Worm (Caenorhabditis elegans) whole organism, L4 larva: ENCODE measurements around the gene C06E7.4.
A peak's percentile ranks its signal among the peaks of the same experiment; 100 is the strongest.

Source experiments
- F10B5.3 ChIP-seq: sonication (generic microtip); optimal IDR thresholded peaks from 2 replicates; lab custom pipeline; 2016; ENCODE audit warnings: mild to moderate bottlenecking, missing genetic modification characterization, missing compliant biosample characterization
- F26F4.8 ChIP-seq: fragments of 200-800 bp; sonication (Bioruptor generic); conservative IDR thresholded peaks from 2 replicates; pipeline ENCODE4 v1.3.6; 2022; ENCODE audit warnings: missing genetic modification characterization, missing compliant biosample characterization
- F37D6.2 ChIP-seq: sonication (generic microtip); optimal IDR thresholded peaks from 2 replicates; lab custom pipeline; 2016; ENCODE audit warnings: mild to moderate bottlenecking, missing genetic modification characterization, missing compliant biosample characterization
- R02D3.7 ChIP-seq: fragments of 150-350 bp; sonication (generic microtip); optimal IDR thresholded peaks from 3 replicates; lab custom pipeline; 2014; ENCODE audit warnings: missing biosample characterization, missing genetic modification characterization
- T20F7.1 ChIP-seq: fragments of 200-800 bp; sonication (Bioruptor generic); optimal IDR thresholded peaks from 2 replicates; lab custom pipeline; 2018; ENCODE audit warnings: mild to moderate bottlenecking, missing genetic modification characterization, missing compliant biosample characterization
- Y48G9A.11 ChIP-seq: fragments of 200-800 bp; sonication (Bioruptor generic); IDR thresholded peaks from 2 replicates; pipeline ENCODE4 v1.3.6; 2022; ENCODE audit warnings: missing genetic modification reagents, missing genetic modification characterization, missing compliant biosample characterization
- aha-1 ChIP-seq: fragments of 150-350 bp; peaks from one replicate; lab custom pipeline; 2014; ENCODE audit warnings: missing biosample characterization, missing genetic modification characterization
- arid-1 ChIP-seq: fragments of 200-800 bp; sonication (Bioruptor generic); conservative IDR thresholded peaks from 2 replicates; pipeline ENCODE4 v1.3.6; 2022; ENCODE audit warnings: missing genetic modification reagents, missing genetic modification characterization, missing compliant biosample characterization
- ceh-82 ChIP-seq: sonication (generic microtip); optimal IDR thresholded peaks from 2 replicates; lab custom pipeline; 2017; ENCODE audit warnings: missing biosample characterization, missing genetic modification characterization
- cey-2 ChIP-seq: sonication (generic microtip); optimal IDR thresholded peaks from 3 replicates; lab custom pipeline; 2017; ENCODE audit warnings: missing genetic modification characterization, mild to moderate bottlenecking, missing compliant biosample characterization, antibody characterized with exemption, borderline replicate concordance; ENCODE audit not compliant: insufficient read depth
- dmd-6 ChIP-seq: fragments of 200-800 bp; sonication (Bioruptor generic); IDR thresholded peaks from 2 replicates; pipeline ENCODE4 v1.3.6; 2022; ENCODE audit warnings: missing genetic modification reagents, missing genetic modification characterization, missing compliant biosample characterization
- dmd-8 ChIP-seq: fragments of 200-800 bp; sonication (Bioruptor generic); IDR thresholded peaks from 2 replicates; pipeline ENCODE4 v1.3.6; 2022; ENCODE audit warnings: missing genetic modification characterization, missing compliant biosample characterization
- dmd-9 ChIP-seq: fragments of 200-800 bp; sonication (Bioruptor generic); IDR thresholded peaks from 2 replicates; pipeline ENCODE4 v1.3.6; 2022; ENCODE audit warnings: missing genetic modification reagents, missing genetic modification characterization, missing compliant biosample characterization
- dve-1 ChIP-seq: sonication (generic microtip); optimal IDR thresholded peaks from 2 replicates; lab custom pipeline; 2017; ENCODE audit warnings: antibody characterized with exemption, mild to moderate bottlenecking, missing genetic modification characterization, missing compliant biosample characterization; ENCODE audit not compliant: insufficient read depth
- gei-8 ChIP-seq: fragments of 200-800 bp; sonication (Bioruptor generic); optimal IDR thresholded peaks from 2 replicates; lab custom pipeline; 2018; ENCODE audit warnings: mild to moderate bottlenecking, missing genetic modification characterization, missing compliant biosample characterization
- hif-1 ChIP-seq, 2 experiments: sonication (generic microtip); optimal IDR thresholded peaks; 2 replicates each; lab custom pipeline; 2016 to 2017; ENCODE audit warnings: missing compliant biosample characterization in 2 of 2, missing genetic modification characterization in 2 of 2, missing genetic modification reagents in 2 of 2, missing genotype in 2 of 2, mild to moderate bottlenecking in 1 of 2
- hlh-11 ChIP-seq: fragments of 200-800 bp; sonication (Bioruptor generic); optimal IDR thresholded peaks from 2 replicates; lab custom pipeline; 2018; ENCODE audit warnings: mild to moderate bottlenecking, missing genetic modification characterization, missing compliant biosample characterization
- hlh-30 ChIP-seq: sonication (generic microtip); optimal IDR thresholded peaks from 2 replicates; lab custom pipeline; 2017; ENCODE audit warnings: antibody characterized with exemption, mild to moderate bottlenecking, missing genetic modification characterization, missing compliant biosample characterization; ENCODE audit not compliant: insufficient read depth
- hmg-1.1 ChIP-seq: fragments of 200-800 bp; sonication (Bioruptor generic); IDR thresholded peaks from 2 replicates; pipeline ENCODE4 v1.3.6; 2022; ENCODE audit warnings: missing genetic modification reagents, missing genetic modification characterization, missing compliant biosample characterization
- jun-1 ChIP-seq: fragments of 150-350 bp; optimal IDR thresholded peaks from 2 replicates; lab custom pipeline; 2014; ENCODE audit warnings: missing biosample characterization, missing genetic modification reagents, missing genetic modification characterization
- lin-1 ChIP-seq: fragments of 200-800 bp; sonication (Bioruptor generic); IDR thresholded peaks from 2 replicates; pipeline ENCODE4 v1.3.6; 2022; ENCODE audit warnings: missing genetic modification reagents, missing genetic modification characterization, missing compliant biosample characterization
- lin-13 ChIP-seq: fragments of 150-350 bp; optimal IDR thresholded peaks from 2 replicates; lab custom pipeline; 2014; ENCODE audit warnings: missing biosample characterization, missing genetic modification reagents, missing genetic modification characterization
- lin-15B ChIP-seq: fragments of 150-350 bp; sonication (generic microtip); optimal IDR thresholded peaks from 3 replicates; lab custom pipeline; 2014; ENCODE audit warnings: missing biosample characterization, missing genetic modification characterization
- lsy-2 ChIP-seq, 2 experiments: fragments of 150-350 bp in 1 of 2; sonication (generic microtip) in 1 of 2; optimal IDR thresholded peaks; 2 replicates each; lab custom pipeline; 2014 to 2017; ENCODE audit warnings: missing biosample characterization in 2 of 2, missing genetic modification characterization in 2 of 2
- madf-5 ChIP-seq, 2 experiments: fragments of 200-800 bp; sonication (Bioruptor generic); IDR thresholded peaks; 2 replicates each; pipeline ENCODE4 v1.3.6; 2022; ENCODE audit warnings: missing compliant biosample characterization in 2 of 2, missing genetic modification characterization in 2 of 2
- mdl-1 ChIP-seq, 2 experiments: fragments of 150-350 bp in 1 of 2; sonication (generic microtip) in 1 of 2; optimal IDR thresholded peaks; 2 replicates each; lab custom pipeline; 2014 to 2017; ENCODE audit warnings: missing biosample characterization in 2 of 2, missing genetic modification characterization in 2 of 2
- mep-1 ChIP-seq: fragments of 150-350 bp; sonication (generic microtip); optimal IDR thresholded peaks from 3 replicates; lab custom pipeline; 2014; ENCODE audit warnings: missing biosample characterization, missing genetic modification characterization
- mes-2 ChIP-seq: sonication (generic microtip); optimal IDR thresholded peaks from 2 replicates; lab custom pipeline; 2016; ENCODE audit warnings: missing genotype, mild to moderate bottlenecking, missing genetic modification characterization, missing compliant biosample characterization; ENCODE audit not compliant: poor library complexity, severe bottlenecking
- mxl-3 ChIP-seq: fragments of 200-800 bp; sonication (Bioruptor generic); optimal IDR thresholded peaks from 2 replicates; lab custom pipeline; 2018; ENCODE audit warnings: mild to moderate bottlenecking, missing genetic modification characterization, missing compliant biosample characterization
- nhr-10 ChIP-seq: fragments of 150-350 bp; optimal IDR thresholded peaks from 2 replicates; lab custom pipeline; 2014; ENCODE audit warnings: missing biosample characterization, missing genetic modification characterization
- nhr-102 ChIP-seq: sonication (generic microtip); optimal IDR thresholded peaks from 2 replicates; lab custom pipeline; 2016; ENCODE audit warnings: mild to moderate bottlenecking, missing genetic modification characterization, moderate library complexity, missing compliant biosample characterization
- nhr-25 ChIP-seq: sonication (generic microtip); optimal IDR thresholded peaks from 2 replicates; lab custom pipeline; 2017; ENCODE audit warnings: missing genetic modification characterization, mild to moderate bottlenecking, missing compliant biosample characterization, antibody characterized with exemption, moderate library complexity, borderline replicate concordance; ENCODE audit not compliant: insufficient read depth
- nhr-28 ChIP-seq: fragments of 150-350 bp; optimal IDR thresholded peaks from 2 replicates; lab custom pipeline; 2014; ENCODE audit warnings: missing biosample characterization, missing genetic modification characterization
- nhr-48 ChIP-seq: sonication (generic microtip); optimal IDR thresholded peaks from 2 replicates; lab custom pipeline; 2016; ENCODE audit warnings: mild to moderate bottlenecking, missing genetic modification characterization, missing compliant biosample characterization
- nhr-77 ChIP-seq: fragments of 150-350 bp; optimal IDR thresholded peaks from 2 replicates; lab custom pipeline; 2014; ENCODE audit warnings: missing biosample characterization, missing genetic modification characterization
- pha-4 ChIP-seq, 2 experiments: fragments of 150-350 bp in 1 of 2; fragments of 200-800 bp in 1 of 2; sonication (Bioruptor generic) in 1 of 2; IDR thresholded peaks in 1 of 2; optimal IDR thresholded peaks in 1 of 2; 2 replicates each; pipeline versions ENCODE4 v1.3.6 to Lab custom; 2014 to 2022; ENCODE audit warnings: missing genetic modification characterization in 2 of 2, missing genetic modification reagents in 2 of 2, missing biosample characterization in 1 of 2, missing compliant biosample characterization in 1 of 2
- rbr-2 ChIP-seq: sonication (generic microtip); optimal IDR thresholded peaks from 2 replicates; lab custom pipeline; 2016; ENCODE audit warnings: missing genotype, missing genetic modification characterization, missing compliant biosample characterization
- saeg-2 ChIP-seq: fragments of 200-800 bp; sonication (Bioruptor generic); IDR thresholded peaks from 2 replicates; pipeline ENCODE4 v1.3.6; 2022; ENCODE audit warnings: missing genetic modification reagents, missing genetic modification characterization, missing compliant biosample characterization
- sdz-12 ChIP-seq: fragments of 200-800 bp; sonication (Bioruptor generic); optimal IDR thresholded peaks from 2 replicates; lab custom pipeline; 2018; ENCODE audit warnings: mild to moderate bottlenecking, missing genetic modification characterization, missing compliant biosample characterization
- skn-1 ChIP-seq: fragments of 150-350 bp; optimal IDR thresholded peaks from 2 replicates; lab custom pipeline; 2014; ENCODE audit warnings: missing biosample characterization, missing genetic modification characterization
- snpc-1.2 ChIP-seq: fragments of 200-800 bp; sonication (Bioruptor generic); IDR thresholded peaks from 2 replicates; pipeline ENCODE4 v1.3.6; 2022; ENCODE audit warnings: missing genetic modification reagents, missing genetic modification characterization, missing compliant biosample characterization
- snpc-4 ChIP-seq: fragments of 150-350 bp; optimal IDR thresholded peaks from 2 replicates; lab custom pipeline; 2014; ENCODE audit warnings: missing biosample characterization, missing genetic modification characterization
- spr-1 ChIP-seq: sonication (generic microtip); optimal IDR thresholded peaks from 2 replicates; lab custom pipeline; 2016; ENCODE audit warnings: mild to moderate bottlenecking, missing genetic modification characterization, missing compliant biosample characterization
- tra-1 ChIP-seq: fragments of 200-800 bp; sonication (Bioruptor generic); IDR thresholded peaks from 2 replicates; pipeline ENCODE4 v1.3.6; 2022; ENCODE audit warnings: missing genetic modification reagents, missing genetic modification characterization, missing compliant biosample characterization
- zag-1 ChIP-seq: fragments of 150-350 bp; optimal IDR thresholded peaks from 2 replicates; lab custom pipeline; 2014; ENCODE audit warnings: missing biosample characterization, missing genetic modification characterization
- zfp-3 ChIP-seq: fragments of 200-800 bp; sonication (Bioruptor generic); conservative IDR thresholded peaks from 2 replicates; pipeline ENCODE4 v1.3.6; 2022; ENCODE audit warnings: missing genetic modification reagents, missing genetic modification characterization, missing compliant biosample characterization
- ztf-11 ChIP-seq: fragments of 150-350 bp; optimal IDR thresholded peaks from 2 replicates; lab custom pipeline; 2014; ENCODE audit warnings: missing biosample characterization, missing genetic modification characterization

Gene C06E7.4

ce11 chrIV:5806348-5806747 lies 53.4 kb downstream of the C06E7.4 start:
- TF ChIP-seq jun-1 (tag; lab: Kevin White, UChicago) (no peak), nhr-25 (no peak), zfp-3 (no peak), F10B5.3 (tag; lab: Kevin White, UChicago) (no peak), nhr-102 (tag; lab: Kevin White, UChicago) (no peak), tra-1 (GFP tag; lab: Robert Waterston, UW) (no peak), spr-1 (tag; lab: Kevin White, UChicago) (no peak), R02D3.7 (tag; lab: Kevin White, UChicago) (no peak), zag-1 (tag; lab: Kevin White, UChicago) (no peak), dve-1 (no peak), hlh-11 (tag; lab: Kevin White, UChicago) (no peak), snpc-1.2 (GFP tag; lab: Robert Waterston, UW) (no peak), hmg-1.1 (no peak), saeg-2 (GFP tag; lab: Robert Waterston, UW) (no peak), lin-13 (GFP tag; lab: Kevin White, UChicago) (no peak), dmd-8 (GFP tag; lab: Robert Waterston, UW) (no peak), gei-8 (GFP tag; lab: Kevin White, UChicago) (no peak), hif-1 (tag; optimal IDR thresholded peaks at IDR 0.05; lab: Kevin White, UChicago) (no peak), nhr-77 (no peak)
- TF ChIP-seq, all 104 proteins: peak for 0

ce11 chrIV:5805477-5805876 lies 54.3 kb downstream of the C06E7.4 start:
- TF ChIP-seq dmd-8 (GFP tag; lab: Robert Waterston, UW), result no peak
- TF ChIP-seq hif-1 (tag; optimal IDR thresholded peaks at IDR 0.05; lab: Kevin White, UChicago), result peak in 1 of 2 experiments; percentile 39
- TF ChIP-seq dmd-6, result no peak
- no peak for TF ChIP-seq Y48G9A.11
- no peak for TF ChIP-seq F26F4.8
- no peak for TF ChIP-seq nhr-28
- TF ChIP-seq rbr-2, result peak; percentile 57
- TF ChIP-seq nhr-102 (tag; lab: Kevin White, UChicago), result no peak
- TF ChIP-seq snpc-1.2 (GFP tag; lab: Robert Waterston, UW), result no peak
- TF ChIP-seq F37D6.2 (tag; lab: Kevin White, UChicago), result peak; percentile 17
- peak; percentile 76 to 94 for TF ChIP-seq lsy-2 (tag; optimal IDR thresholded peaks at IDR 0.05; lab: Kevin White, UChicago)
- TF ChIP-seq hlh-11 (tag; lab: Kevin White, UChicago), result no peak
- no peak for TF ChIP-seq ceh-82 (tag; lab: Kevin White, UChicago)
- no peak for TF ChIP-seq zag-1 (tag; lab: Kevin White, UChicago)
- no peak for TF ChIP-seq pha-4 (GFP tag; IDR thresholded peaks at IDR 0.05; lab: Robert Waterston, UW)
- TF ChIP-seq pha-4 (tag; optimal IDR thresholded peaks at IDR 0.05; lab: Kevin White, UChicago), result no peak
- TF ChIP-seq lin-15B (tag; lab: Kevin White, UChicago), result no peak
- TF ChIP-seq snpc-4 (tag; lab: Kevin White, UChicago), result no peak
- no peak for TF ChIP-seq dmd-9 (GFP tag; lab: Robert Waterston, UW)
- TF ChIP-seq skn-1, result no peak
- peak; percentile 41 for TF ChIP-seq hlh-30 (tag; lab: Kevin White, UChicago)
- no peak for TF ChIP-seq madf-5 (GFP tag; IDR thresholded peaks at IDR 0.05; lab: Robert Waterston, UW)
- no peak for TF ChIP-seq gei-8 (GFP tag; lab: Kevin White, UChicago)
- TF ChIP-seq R02D3.7 (tag; lab: Kevin White, UChicago), result no peak
- peak in 1 of 2 experiments; percentile 17 for TF ChIP-seq mdl-1 (tag; optimal IDR thresholded peaks at IDR 0.05; lab: Kevin White, UChicago)
- no peak for TF ChIP-seq spr-1 (tag; lab: Kevin White, UChicago)
- TF ChIP-seq hmg-1.1, result peak; percentile 57
- TF ChIP-seq arid-1 (GFP tag; lab: Robert Waterston, UW), result no peak
- TF ChIP-seq mes-2, result no peak
- no peak for TF ChIP-seq jun-1 (tag; lab: Kevin White, UChicago)
- no peak for TF ChIP-seq cey-2 (tag; lab: Kevin White, UChicago)
- no peak for TF ChIP-seq nhr-48 (tag; lab: Kevin White, UChicago)
- TF ChIP-seq mxl-3 (GFP tag; lab: Kevin White, UChicago), result no peak
- no peak for TF ChIP-seq ztf-11 (tag; lab: Kevin White, UChicago)
- no peak for TF ChIP-seq sdz-12 (GFP tag; lab: Kevin White, UChicago)
- TF ChIP-seq mep-1, result peak; percentile 25
- TF ChIP-seq T20F7.1 (GFP tag; lab: Kevin White, UChicago), result no peak
- peak; percentile 95 for TF ChIP-seq aha-1
- TF ChIP-seq F10B5.3 (tag; lab: Kevin White, UChicago), result no peak
- no peak for TF ChIP-seq lin-1
- no peak for TF ChIP-seq nhr-10 (tag; lab: Kevin White, UChicago)
